Fruit fly (Drosophila melanogaster): Measurements from ENCODE around the gene CCT2.

Gene CCT2

dm6 chrX:9066802-9067489, 22.4 kb upstream of the CCT2 start (continued):
- no peak for TF ChIP-seq stwl (tag; optimal IDR thresholded peaks at IDR 0.05)
- TF ChIP-seq CG9609 (GFP tag; optimal IDR thresholded peaks at IDR 0.05), result no peak
- no peak for TF ChIP-seq Atf-2 (GFP tag; optimal IDR thresholded peaks at IDR 0.05)
- TF ChIP-seq ATbp (GFP tag; optimal IDR thresholded peaks at IDR 0.05), result no peak
- TF ChIP-seq CG18476 (GFP tag; optimal IDR thresholded peaks at IDR 0.05), result no peak
- TF ChIP-seq CG32767 (GFP tag; IDR thresholded peaks at IDR 0.05), result no peak
- TF ChIP-seq otp (GFP tag; IDR thresholded peaks at IDR 0.05), result no peak
- no peak for TF ChIP-seq toy (GFP tag; IDR thresholded peaks at IDR 0.05)
- TF ChIP-seq Optix (GFP tag; IDR thresholded peaks at IDR 0.05), result no peak
- no peak for TF ChIP-seq sim (GFP tag; IDR thresholded peaks at IDR 0.05)
- peak; percentile 47 for TF ChIP-seq dmrt99B (tag; optimal IDR thresholded peaks at IDR 0.05)
- TF ChIP-seq CG15011 (GFP tag; optimal IDR thresholded peaks at IDR 0.05), result no peak
- TF ChIP-seq dpn (GFP tag; optimal IDR thresholded peaks at IDR 0.05), result peak in 1 of 2 experiments; percentile 20
- peak; percentile 26 for TF ChIP-seq fd96Cb (tag; optimal IDR thresholded peaks at IDR 0.05)
- no peak; the same call in 3 of the 4 replicates for TF ChIP-seq Gug (GFP tag; IDR thresholded peaks at IDR 0.05)
- TF ChIP-seq HLH3B (GFP tag; IDR thresholded peaks at IDR 0.05), result peak; percentile 45; the same call in 1 of the 2 replicates
- no peak for TF ChIP-seq onecut (GFP tag; IDR thresholded peaks at IDR 0.05)
- TF ChIP-seq bowl (GFP tag; IDR thresholded peaks at IDR 0.05), result no peak
- TF ChIP-seq klu (GFP tag; IDR thresholded peaks at IDR 0.05), result no peak
- no peak for TF ChIP-seq Myb (GFP tag; optimal IDR thresholded peaks at IDR 0.05)
- TF ChIP-seq CG10366 (GFP tag; IDR thresholded peaks at IDR 0.05), result no peak
- TF ChIP-seq Stat92E (GFP tag; optimal IDR thresholded peaks at IDR 0.05), result no peak
- no peak for TF ChIP-seq CG13624 (GFP tag; optimal IDR thresholded peaks at IDR 0.05)
- TF ChIP-seq CG16813 (GFP tag; IDR thresholded peaks at IDR 0.05; ENCODE audit: partially characterized antibody), result no peak
- TF ChIP-seq CoRest (tag; optimal IDR thresholded peaks at IDR 0.05), result peak; percentile 3
- no peak for TF ChIP-seq dmrt11E (tag; optimal IDR thresholded peaks at IDR 0.05)
- TF ChIP-seq CG10654 (GFP tag; optimal IDR thresholded peaks at IDR 0.05), result no peak
- TF ChIP-seq Tbp (GFP tag; optimal IDR thresholded peaks at IDR 0.05), result no peak
- TF ChIP-seq caup (GFP tag; optimal IDR thresholded peaks at IDR 0.05; ENCODE audit: severe bottlenecking), result peak; percentile 17
- TF ChIP-seq CG5180 (GFP tag; optimal IDR thresholded peaks at IDR 0.05), result no peak
- no peak for TF ChIP-seq cwo (GFP tag; optimal IDR thresholded peaks at IDR 0.05)
- no peak for TF ChIP-seq Hr78 (GFP tag; optimal IDR thresholded peaks at IDR 0.05)
- TF ChIP-seq stc (GFP tag; IDR thresholded peaks at IDR 0.05), result no peak
- TF ChIP-seq CG6683 (GFP tag; optimal IDR thresholded peaks at IDR 0.05), result no peak
- no peak for TF ChIP-seq CG11723 (GFP tag; optimal IDR thresholded peaks at IDR 0.05)
- no peak for TF ChIP-seq cato (GFP tag; optimal IDR thresholded peaks at IDR 0.05; ENCODE audit: borderline replicate concordance)
- TF ChIP-seq amos (GFP tag; IDR thresholded peaks at IDR 0.05; ENCODE audit: partially characterized antibody), result no peak
- no peak for TF ChIP-seq usp (GFP tag; optimal IDR thresholded peaks at IDR 0.05)
- peak; percentile 11 for TF ChIP-seq PHDP (tag; optimal IDR thresholded peaks at IDR 0.05)
- no peak for TF ChIP-seq ftz-f1 (GFP tag; optimal IDR thresholded peaks at IDR 0.05)
- TF ChIP-seq CG8290 (GFP tag; optimal IDR thresholded peaks at IDR 0.05), result no peak
- peak in 1 of 2 experiments; percentile 3 for TF ChIP-seq CG8290 (tag; optimal IDR thresholded peaks at IDR 0.05)
- TF ChIP-seq CG6765 (GFP tag; optimal IDR thresholded peaks at IDR 0.05), result no peak
- TF ChIP-seq Xrp1 (GFP tag; IDR thresholded peaks at IDR 0.05), result peak; percentile 46; the same call in 1 of the 2 replicates
- TF ChIP-seq CG17912 (GFP tag; optimal IDR thresholded peaks at IDR 0.05), result no peak
- peak; percentile 24 for TF ChIP-seq Hr3 (GFP tag; optimal IDR thresholded peaks at IDR 0.05)
- TF ChIP-seq CG15269 (tag; optimal IDR thresholded peaks at IDR 0.05), result peak; percentile 46
- no peak for TF ChIP-seq CG16779 (GFP tag; IDR thresholded peaks at IDR 0.05)
- no peak for TF ChIP-seq Hmx (GFP tag; optimal IDR thresholded peaks at IDR 0.05)
- no peak for TF ChIP-seq CG6813 (GFP tag; optimal IDR thresholded peaks at IDR 0.05)
